Fruit fly (Drosophila melanogaster): Measurements from ENCODE around the gene CG31624.

The CG31624 gene

DNA sequence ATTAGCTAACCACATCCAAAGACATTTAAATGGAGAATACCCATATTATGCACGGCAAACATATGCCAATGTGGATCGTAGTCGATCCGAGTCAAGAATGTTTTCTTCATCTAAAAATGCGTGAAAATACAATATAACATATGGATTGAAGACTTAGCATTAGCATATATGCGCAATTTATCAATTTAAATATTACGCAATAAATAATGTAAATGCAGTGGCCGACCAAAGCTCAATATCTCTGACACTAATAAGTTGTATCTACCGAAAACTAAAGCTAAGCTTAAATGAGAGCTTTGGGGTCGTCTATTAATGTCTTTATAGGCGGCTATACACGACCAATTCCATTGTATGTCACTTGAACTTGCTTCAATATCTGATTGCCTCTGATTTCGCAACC is 35.3 kb upstream of the CG31624 start (continued):
- no peak for TF ChIP-seq CG3065 (GFP tag; optimal IDR thresholded peaks at IDR 0.05)
- TF ChIP-seq CG1603 (tag; optimal IDR thresholded peaks at IDR 0.05): no peak
- no peak for TF ChIP-seq Meics (GFP tag; optimal IDR thresholded peaks at IDR 0.05)
- TF ChIP-seq CG13624 (GFP tag; optimal IDR thresholded peaks at IDR 0.05): peak; percentile 7
- peak; percentile 24 for TF ChIP-seq CG13894 (tag; optimal IDR thresholded peaks at IDR 0.05)
- TF ChIP-seq vvl (GFP tag; IDR thresholded peaks at IDR 0.05): peak; percentile 81
- no peak for TF ChIP-seq Dfd (GFP tag; optimal IDR thresholded peaks at IDR 0.05)

DNA sequence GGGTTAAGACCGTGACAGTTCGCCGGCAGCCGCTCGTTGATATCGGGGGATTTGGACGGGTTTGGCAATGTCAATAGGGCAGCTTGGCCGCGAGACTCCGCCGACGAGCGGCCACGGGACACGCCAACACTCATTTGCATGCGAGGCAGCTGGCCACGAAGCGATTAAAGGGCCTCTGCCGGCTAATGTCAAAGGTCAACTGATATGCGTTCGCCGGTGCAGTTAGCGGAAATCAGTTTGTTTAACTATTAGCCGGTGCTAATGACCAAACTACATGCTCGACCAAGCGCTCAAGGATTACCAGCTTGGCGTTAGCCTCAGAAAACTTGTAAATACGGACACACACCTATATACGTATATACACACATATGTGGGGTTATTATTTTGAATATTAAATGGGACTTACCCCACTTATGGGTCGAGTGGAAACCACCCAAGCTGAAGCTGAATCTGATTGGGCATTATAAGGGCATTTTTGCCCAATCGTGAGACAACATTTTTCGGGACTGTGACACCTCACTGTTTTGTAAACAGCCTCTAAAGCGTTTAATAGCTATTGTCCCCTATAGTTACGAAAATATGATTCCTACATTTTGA is 34.3 kb upstream of the CG31624 start:
- TF ChIP-seq MTF-1 (GFP tag; optimal IDR thresholded peaks at IDR 0.05; ENCODE audit: borderline replicate concordance): no peak
- TF ChIP-seq gsb-n (tag; optimal IDR thresholded peaks at IDR 0.05): no peak
- no peak for TF ChIP-seq CG10321 (GFP tag; IDR thresholded peaks at IDR 0.05)
- peak; percentile 51 for TF ChIP-seq Nf-YC (tag; optimal IDR thresholded peaks at IDR 0.05)
- TF ChIP-seq CG8089 (GFP tag; optimal IDR thresholded peaks at IDR 0.05): no peak
- TF ChIP-seq CG1602 (GFP tag; optimal IDR thresholded peaks at IDR 0.05): no peak
- no peak for TF ChIP-seq CG13424 (tag; optimal IDR thresholded peaks at IDR 0.05)
- TF ChIP-seq Chrac-16 (GFP tag; optimal IDR thresholded peaks at IDR 0.05): no peak
- TF ChIP-seq Eip74EF (GFP tag; optimal IDR thresholded peaks at IDR 0.05): peak in 1 of 2 experiments; percentile 35
- TF ChIP-seq CG1832 (GFP tag; optimal IDR thresholded peaks at IDR 0.05): no peak
- TF ChIP-seq CHES-1-like (GFP tag; optimal IDR thresholded peaks at IDR 0.05): no peak
- no peak for TF ChIP-seq CG1603 (tag; optimal IDR thresholded peaks at IDR 0.05)
- TF ChIP-seq pros (GFP tag; optimal IDR thresholded peaks at IDR 0.05): peak; percentile 8
- no peak for TF ChIP-seq CG7372 (GFP tag; IDR thresholded peaks at IDR 0.05)
- no peak for TF ChIP-seq Hey (tag; optimal IDR thresholded peaks at IDR 0.05)
- TF ChIP-seq dpn (GFP tag; optimal IDR thresholded peaks at IDR 0.05): no peak
- no peak for TF ChIP-seq CG1792 (GFP tag; optimal IDR thresholded peaks at IDR 0.05)
- TF ChIP-seq Hr78 (GFP tag; optimal IDR thresholded peaks at IDR 0.05): peak in 1 of 2 experiments; percentile 98
- TF ChIP-seq gt (GFP tag; IDR thresholded peaks at IDR 0.05): no peak
- no peak for TF ChIP-seq vnd (GFP tag; IDR thresholded peaks at IDR 0.05; ENCODE audit: partially characterized antibody)
- no peak for TF ChIP-seq CG10274 (GFP tag; optimal IDR thresholded peaks at IDR 0.05)
- TF ChIP-seq ftz-f1 (GFP tag; optimal IDR thresholded peaks at IDR 0.05): peak; percentile 42
- no peak for TF ChIP-seq D19A (tag; optimal IDR thresholded peaks at IDR 0.05)
- TF ChIP-seq chn (GFP tag; optimal IDR thresholded peaks at IDR 0.05): no peak
- peak; percentile 75; the same call in 1 of the 4 replicates for TF ChIP-seq chinmo (GFP tag; IDR thresholded peaks at IDR 0.05; ENCODE audit: partially characterized antibody)
- TF ChIP-seq Doc2 (GFP tag; IDR thresholded peaks at IDR 0.05): no peak
- 0 out of 4 replicates have a peak, but pooled peaks have one; percentile 12 for TF ChIP-seq Dll (GFP tag; IDR thresholded peaks at IDR 0.05; ENCODE audit: partially characterized antibody)
- no peak for TF ChIP-seq YL-1 (GFP tag; optimal IDR thresholded peaks at IDR 0.05)
- no peak for TF ChIP-seq CG17359 (tag; optimal IDR thresholded peaks at IDR 0.05)
- peak; percentile 21 for TF ChIP-seq CG12769 (tag; optimal IDR thresholded peaks at IDR 0.05)
- TF ChIP-seq CG8924 (tag; optimal IDR thresholded peaks at IDR 0.05): no peak
- peak; percentile 49 for TF ChIP-seq sens (GFP tag)
- TF ChIP-seq CG3281 (GFP tag; optimal IDR thresholded peaks at IDR 0.05): no peak
- no peak for TF ChIP-seq Atf6 (GFP tag; IDR thresholded peaks at IDR 0.05)
- TF ChIP-seq ATbp (GFP tag; optimal IDR thresholded peaks at IDR 0.05): no peak
- no peak for TF ChIP-seq CG17612 (GFP tag; IDR thresholded peaks at IDR 0.05)
- no peak for TF ChIP-seq CG4328 (GFP tag; optimal IDR thresholded peaks at IDR 0.05)
- no peak for TF ChIP-seq pan (optimal IDR thresholded peaks at IDR 0.05)
- TF ChIP-seq pan (GFP tag; optimal IDR thresholded peaks at IDR 0.05 in 1 of 2, IDR thresholded peaks at IDR 0.05 in 1 of 2): no peak
- no peak for TF ChIP-seq pita (GFP tag; optimal IDR thresholded peaks at IDR 0.05)
- TF ChIP-seq NFAT (GFP tag; IDR thresholded peaks at IDR 0.05): 0 out of 2 replicates have a peak, but pooled peaks have one; percentile 10
- TF ChIP-seq Med (GFP tag): peak; percentile 3
